4 fruit fly cellular contexts compared by ENCODE assay signal in genomic region chrX:10021809-10022208, dm6.
TF ChIP-seq lines count a peak whose summit lies in the region.

No protein-coding gene starts in this region.

- no peak for TF ChIP-seq CTCF in whole organism, embryonic (GFP tag; optimal IDR thresholded peaks at IDR 0.05; lab: Kevin White, UChicago)

TF ChIP-seq in whole organism, embryonic, 481 proteins besides CTCF, POLR2A, EP300 and RAD21:
- no peak for TF ChIP-seq Tbp (GFP tag; optimal IDR thresholded peaks at IDR 0.05; lab: Kevin White, UChicago)
- no peak for TF ChIP-seq CG10431 (GFP tag; optimal IDR thresholded peaks at IDR 0.05; lab: Kevin White, UChicago)
- no peak for TF ChIP-seq Oaz (GFP tag; IDR thresholded peaks at IDR 0.05; lab: Robert Waterston, UW)
- no peak for TF ChIP-seq CG4424 (GFP tag; optimal IDR thresholded peaks at IDR 0.05; lab: Kevin White, UChicago)
- no peak for TF ChIP-seq CG14667 (GFP tag; IDR thresholded peaks at IDR 0.05; lab: Robert Waterston, UW)
- no peak for TF ChIP-seq CG32767 (GFP tag; IDR thresholded peaks at IDR 0.05; lab: Robert Waterston, UW)
- peak; percentile 52 for TF ChIP-seq Ets65A (GFP tag; lab: Kevin White, UChicago)
- TF ChIP-seq Trl (optimal IDR thresholded peaks at IDR 0.05; lab: Kevin White, UChicago): no peak
- no peak for TF ChIP-seq Trl (GFP tag; optimal IDR thresholded peaks at IDR 0.05; lab: Kevin White, UChicago)
- no peak for TF ChIP-seq ato (GFP tag; IDR thresholded peaks at IDR 0.05; lab: Robert Waterston, UW; ENCODE audit: partially characterized antibody)
- TF ChIP-seq Ssrp (tag; optimal IDR thresholded peaks at IDR 0.05; lab: Kevin White, UChicago): no peak
- TF ChIP-seq sens (GFP tag; lab: Kevin White, UChicago): peak; percentile 34
- peak; percentile 56 for TF ChIP-seq sqz (GFP tag; optimal IDR thresholded peaks at IDR 0.05; lab: Kevin White, UChicago)
- TF ChIP-seq stc (GFP tag; IDR thresholded peaks at IDR 0.05; lab: Robert Waterston, UW): no peak
- TF ChIP-seq nom (GFP tag; optimal IDR thresholded peaks at IDR 0.05; lab: Kevin White, UChicago): peak; percentile 79
- TF ChIP-seq pros (GFP tag; optimal IDR thresholded peaks at IDR 0.05; lab: Kevin White, UChicago): peak; percentile 22
- no peak for TF ChIP-seq CG10959 (GFP tag; IDR thresholded peaks at IDR 0.05; lab: Robert Waterston, UW)

TF ChIP-seq in whole organism, prepupa, 60 proteins besides CTCF, POLR2A, EP300 and RAD21 (continues in another document):
- peak; percentile 45 for TF ChIP-seq CG9139 (GFP tag; optimal IDR thresholded peaks at IDR 0.05; lab: Kevin White, UChicago)
- peak; percentile 3 for TF ChIP-seq achi (GFP tag; optimal IDR thresholded peaks at IDR 0.05; lab: Kevin White, UChicago)
- no peak for TF ChIP-seq cyc (GFP tag; optimal IDR thresholded peaks at IDR 0.05; lab: Kevin White, UChicago)
- TF ChIP-seq Eip93F (GFP tag; optimal IDR thresholded peaks at IDR 0.05; lab: Kevin White, UChicago): no peak
- TF ChIP-seq OdsH (GFP tag; optimal IDR thresholded peaks at IDR 0.05; lab: Kevin White, UChicago): no peak
- TF ChIP-seq CG6792 (GFP tag; optimal IDR thresholded peaks at IDR 0.05; lab: Kevin White, UChicago): no peak
- TF ChIP-seq vri (GFP tag; optimal IDR thresholded peaks at IDR 0.05; lab: Kevin White, UChicago): no peak
- TF ChIP-seq CG15336 (GFP tag; IDR thresholded peaks at IDR 0.05; lab: Robert Waterston, UW): 0 out of 2 replicates have a peak, but pooled peaks have one; percentile 25
- TF ChIP-seq fkh (GFP tag; optimal IDR thresholded peaks at IDR 0.05; lab: Kevin White, UChicago): no peak
- no peak for TF ChIP-seq CG6276 (GFP tag; optimal IDR thresholded peaks at IDR 0.05; lab: Kevin White, UChicago)
- TF ChIP-seq dac (GFP tag; optimal IDR thresholded peaks at IDR 0.05; lab: Kevin White, UChicago): no peak
- TF ChIP-seq CG16779 (tag; optimal IDR thresholded peaks at IDR 0.05; lab: Kevin White, UChicago): peak; percentile 24
- no peak for TF ChIP-seq CG11762 (GFP tag; optimal IDR thresholded peaks at IDR 0.05; lab: Kevin White, UChicago; ENCODE audit: insufficient read depth)
- TF ChIP-seq ss (GFP tag; optimal IDR thresholded peaks at IDR 0.05; lab: Kevin White, UChicago): peak; percentile 48 to 81
- TF ChIP-seq CG11902 (GFP tag; optimal IDR thresholded peaks at IDR 0.05; lab: Kevin White, UChicago): no peak
- TF ChIP-seq pdm3 (GFP tag; optimal IDR thresholded peaks at IDR 0.05; lab: Kevin White, UChicago): no peak
- TF ChIP-seq Lpt (GFP tag; optimal IDR thresholded peaks at IDR 0.05; lab: Kevin White, UChicago): no peak
- no peak for TF ChIP-seq Hr4 (GFP tag; optimal IDR thresholded peaks at IDR 0.05; lab: Kevin White, UChicago)
- TF ChIP-seq CG3032 (tag; optimal IDR thresholded peaks at IDR 0.05; lab: Kevin White, UChicago): no peak
- no peak for TF ChIP-seq CG32006 (GFP tag; optimal IDR thresholded peaks at IDR 0.05; lab: Kevin White, UChicago)
- TF ChIP-seq fd59A (GFP tag; optimal IDR thresholded peaks at IDR 0.05; lab: Kevin White, UChicago): no peak
- TF ChIP-seq acj6 (GFP tag; optimal IDR thresholded peaks at IDR 0.05; lab: Kevin White, UChicago): no peak
- TF ChIP-seq svp (GFP tag; lab: Kevin White, UChicago): no peak
- no peak for TF ChIP-seq esn (GFP tag; optimal IDR thresholded peaks at IDR 0.05; lab: Kevin White, UChicago)
- no peak for TF ChIP-seq topi (GFP tag; optimal IDR thresholded peaks at IDR 0.05; lab: Kevin White, UChicago)
- peak; percentile 17 for TF ChIP-seq CG3919 (GFP tag; optimal IDR thresholded peaks at IDR 0.05; lab: Kevin White, UChicago)
- TF ChIP-seq CG31627 (GFP tag; optimal IDR thresholded peaks at IDR 0.05; lab: Kevin White, UChicago): no peak

TF ChIP-seq in whole organism, pupa, 21 proteins besides CTCF, POLR2A, EP300 and RAD21:
- 0 out of 2 replicates have a peak, but pooled peaks have one; percentile 11 for TF ChIP-seq Ets98B (GFP tag; IDR thresholded peaks at IDR 0.05; lab: Robert Waterston, UW)
- peak; percentile 49; the same call in 1 of the 2 replicates for TF ChIP-seq CG12605 (GFP tag; IDR thresholded peaks at IDR 0.05; lab: Robert Waterston, UW)
- TF ChIP-seq CG17806 (tag; optimal IDR thresholded peaks at IDR 0.05; lab: Kevin White, UChicago): peak; percentile 6
- no peak for TF ChIP-seq fd96Ca (GFP tag; IDR thresholded peaks at IDR 0.05; lab: Robert Waterston, UW)
- TF ChIP-seq D1 (tag; optimal IDR thresholded peaks at IDR 0.05; lab: Kevin White, UChicago): no peak
- no peak for TF ChIP-seq EcR (GFP tag; optimal IDR thresholded peaks at IDR 0.05; lab: Kevin White, UChicago)
- peak; percentile 40 for TF ChIP-seq CG8159 (tag; optimal IDR thresholded peaks at IDR 0.05; lab: Kevin White, UChicago)
- no peak for TF ChIP-seq CG34367 (tag; optimal IDR thresholded peaks at IDR 0.05; lab: Kevin White, UChicago)
- peak; percentile 48 for TF ChIP-seq Pif1B (GFP tag; optimal IDR thresholded peaks at IDR 0.05; lab: Kevin White, UChicago)
- no peak for TF ChIP-seq rn (GFP tag; IDR thresholded peaks at IDR 0.05; lab: Robert Waterston, UW)
- no peak for TF ChIP-seq CG10348 (GFP tag; IDR thresholded peaks at IDR 0.05; lab: Robert Waterston, UW)
- TF ChIP-seq CG15710 (tag; optimal IDR thresholded peaks at IDR 0.05; lab: Kevin White, UChicago): peak; percentile 9
- peak; percentile 33 for TF ChIP-seq CG13204 (GFP tag; optimal IDR thresholded peaks at IDR 0.05; lab: Kevin White, UChicago)
- TF ChIP-seq gl (tag; optimal IDR thresholded peaks at IDR 0.05; lab: Kevin White, UChicago): no peak
- TF ChIP-seq CG4496 (GFP tag; IDR thresholded peaks at IDR 0.05; lab: Robert Waterston, UW): 0 out of 3 replicates have a peak, but pooled peaks have one; percentile 23
- TF ChIP-seq Snoo (tag; optimal IDR thresholded peaks at IDR 0.05; lab: Kevin White, UChicago): peak; percentile 54
- peak; percentile 51 for TF ChIP-seq Pif1A (GFP tag; optimal IDR thresholded peaks at IDR 0.05; lab: Kevin White, UChicago)
TF ChIP-seq in whole organism, pupa: peak in this region for 10.

TF ChIP-seq in whole organism, wandering third instar larva, 38 proteins besides CTCF, POLR2A, EP300 and RAD21:
- TF ChIP-seq Dif (GFP tag; optimal IDR thresholded peaks at IDR 0.05; lab: Kevin White, UChicago; ENCODE audit: partially characterized antibody): no peak
- TF ChIP-seq CG32264 (GFP tag; optimal IDR thresholded peaks at IDR 0.05; lab: Kevin White, UChicago): no peak
- no peak for TF ChIP-seq psq (GFP tag; optimal IDR thresholded peaks at IDR 0.05; lab: Kevin White, UChicago)
- peak; percentile 5 for TF ChIP-seq Rel (GFP tag; optimal IDR thresholded peaks at IDR 0.05; lab: Kevin White, UChicago)
- no peak for TF ChIP-seq Rel (tag; optimal IDR thresholded peaks at IDR 0.05; lab: Kevin White, UChicago)
- TF ChIP-seq Mio (GFP tag; optimal IDR thresholded peaks at IDR 0.05; lab: Kevin White, UChicago): no peak
- peak; percentile 24 for TF ChIP-seq Vsx2 (GFP tag; optimal IDR thresholded peaks at IDR 0.05; lab: Kevin White, UChicago; ENCODE audit: partially characterized antibody)
- TF ChIP-seq N (GFP tag; optimal IDR thresholded peaks at IDR 0.05; lab: Kevin White, UChicago): no peak
- TF ChIP-seq Hr78 (GFP tag; optimal IDR thresholded peaks at IDR 0.05; lab: Kevin White, UChicago): no peak
- no peak for TF ChIP-seq Hr83 (GFP tag; optimal IDR thresholded peaks at IDR 0.05; lab: Kevin White, UChicago; ENCODE audit: poor library complexity, severe bottlenecking)
- no peak for TF ChIP-seq ey (GFP tag; optimal IDR thresholded peaks at IDR 0.05; lab: Kevin White, UChicago)

Comparison
In these comparisons a context has a peak if more than half of its experiments do, and no peak if none do; other contexts are left out.
1. Of the 7 proteins assayed by ChIP-seq in both whole organism, embryonic and whole organism, prepupa: peak only in whole organism, embryonic: none; only in whole organism, prepupa: Blimp-1, CG16779, CG6854 and Sox102F; in both: none; in neither: 3.